Worm (Caenorhabditis elegans) whole organism, mixed stage, embryonic: ENCODE measurements around the gene C50H2.4.

Source experiments
- M03D4.4 ChIP-seq: sonication (generic microtip); optimal IDR thresholded peaks from 2 replicates; lab custom pipeline; 2017; ENCODE audit warnings: mild to moderate bottlenecking, missing genetic modification characterization, missing compliant biosample characterization
- blmp-1 ChIP-seq: fragments of 150-350 bp; optimal IDR thresholded peaks from 2 replicates; lab custom pipeline; 2014; ENCODE audit warnings: missing biosample characterization, missing genetic modification characterization
- ceh-39 ChIP-seq: fragments of 150-350 bp; optimal IDR thresholded peaks from 2 replicates; lab custom pipeline; 2014; ENCODE audit warnings: missing biosample characterization, missing genetic modification characterization
- ceh-43 ChIP-seq: fragments of 200-800 bp; sonication (Bioruptor generic); optimal IDR thresholded peaks from 2 replicates; lab custom pipeline; 2018; ENCODE audit warnings: mild to moderate bottlenecking, missing genetic modification characterization, moderate library complexity, missing compliant biosample characterization
- ceh-83 ChIP-seq: fragments of 200-800 bp; sonication (Bioruptor generic); optimal IDR thresholded peaks from 2 replicates; lab custom pipeline; 2018; ENCODE audit warnings: mild to moderate bottlenecking, missing genetic modification characterization, missing compliant biosample characterization
- ces-1 ChIP-seq: fragments of 150-350 bp; optimal IDR thresholded peaks from 2 replicates; lab custom pipeline; 2014; ENCODE audit warnings: missing biosample characterization, missing genetic modification reagents, missing genetic modification characterization
- cnd-1 ChIP-seq: fragments of 200-800 bp; sonication (Bioruptor generic); optimal IDR thresholded peaks from 2 replicates; lab custom pipeline; 2018; ENCODE audit warnings: mild to moderate bottlenecking, missing genetic modification characterization, missing compliant biosample characterization
- drap-1 ChIP-seq: fragments of 200-800 bp; sonication (Bioruptor generic); optimal IDR thresholded peaks from 3 replicates; lab custom pipeline; 2018; ENCODE audit warnings: mild to moderate bottlenecking, missing genetic modification characterization, missing compliant biosample characterization
- elt-1 ChIP-seq: sonication (generic microtip); optimal IDR thresholded peaks from 2 replicates; lab custom pipeline; 2017; ENCODE audit warnings: missing genetic modification characterization, mild to moderate bottlenecking, missing compliant biosample characterization, antibody characterized with exemption, moderate library complexity, borderline replicate concordance; ENCODE audit not compliant: insufficient read depth
- elt-3 ChIP-seq: fragments of 150-350 bp; optimal IDR thresholded peaks from 2 replicates; lab custom pipeline; 2014; ENCODE audit warnings: missing biosample characterization, missing genetic modification characterization
- flh-1 ChIP-seq: fragments of 200-800 bp; sonication (Bioruptor generic); optimal IDR thresholded peaks from 2 replicates; lab custom pipeline; 2018; ENCODE audit warnings: mild to moderate bottlenecking, missing genetic modification characterization, moderate library complexity, missing compliant biosample characterization
- ham-2 ChIP-seq: fragments of 200-800 bp; sonication (Bioruptor generic); optimal IDR thresholded peaks from 2 replicates; lab custom pipeline; 2018; ENCODE audit warnings: mild to moderate bottlenecking, missing genetic modification characterization, missing compliant biosample characterization
- hlh-1 ChIP-seq: fragments of 150-350 bp; optimal IDR thresholded peaks from 2 replicates; lab custom pipeline; 2014; ENCODE audit warnings: missing biosample characterization, missing genetic modification reagents, missing genetic modification characterization
- lin-13 ChIP-seq: fragments of 150-350 bp; optimal IDR thresholded peaks from 2 replicates; lab custom pipeline; 2014; ENCODE audit warnings: missing biosample characterization, missing genetic modification characterization
- lin-32 ChIP-seq: fragments of 200-800 bp; sonication (Bioruptor generic); optimal IDR thresholded peaks from 2 replicates; lab custom pipeline; 2018; ENCODE audit warnings: mild to moderate bottlenecking, missing genetic modification characterization, missing compliant biosample characterization
- lsy-2 ChIP-seq: fragments of 150-350 bp; optimal IDR thresholded peaks from 2 replicates; lab custom pipeline; 2014; ENCODE audit warnings: missing biosample characterization, missing genetic modification characterization
- mep-1 ChIP-seq: fragments of 150-350 bp; optimal IDR thresholded peaks from 2 replicates; lab custom pipeline; 2017; ENCODE audit warnings: missing biosample characterization, missing genetic modification reagents, missing genetic modification characterization, inconsistent platforms
- nhr-12 ChIP-seq: fragments of 150-350 bp; optimal IDR thresholded peaks from 2 replicates; lab custom pipeline; 2014; ENCODE audit warnings: missing biosample characterization, missing genetic modification characterization
- nhr-2 ChIP-seq: fragments of 150-350 bp; optimal IDR thresholded peaks from 2 replicates; lab custom pipeline; 2014; ENCODE audit warnings: missing biosample characterization, missing genetic modification characterization
- nhr-237 ChIP-seq: fragments of 150-350 bp; optimal IDR thresholded peaks from 2 replicates; lab custom pipeline; 2014; ENCODE audit warnings: missing biosample characterization, missing genetic modification characterization
- nhr-28 ChIP-seq: fragments of 150-350 bp; optimal IDR thresholded peaks from 2 replicates; lab custom pipeline; 2014; ENCODE audit warnings: missing biosample characterization, missing genetic modification characterization
- nhr-76 ChIP-seq: sonication (generic microtip); optimal IDR thresholded peaks from 2 replicates; lab custom pipeline; 2017; ENCODE audit warnings: missing biosample characterization, missing genetic modification characterization
- pha-4 ChIP-seq: fragments of 150-350 bp; optimal IDR thresholded peaks from 2 replicates; lab custom pipeline; 2018; ENCODE audit warnings: missing biosample characterization, missing genetic modification reagents, missing genetic modification characterization
- sem-2 ChIP-seq: fragments of 200-800 bp; sonication (Bioruptor generic); optimal IDR thresholded peaks from 2 replicates; lab custom pipeline; 2018; ENCODE audit warnings: mild to moderate bottlenecking, missing genetic modification characterization, missing compliant biosample characterization
- sptf-1 ChIP-seq: sonication (generic microtip); optimal IDR thresholded peaks from 2 replicates; lab custom pipeline; 2017; ENCODE audit warnings: mild to moderate bottlenecking, missing genetic modification characterization, moderate library complexity, missing compliant biosample characterization
- tbx-8 ChIP-seq: fragments of 200-800 bp; sonication (Bioruptor generic); optimal IDR thresholded peaks from 2 replicates; lab custom pipeline; 2018; ENCODE audit warnings: mild to moderate bottlenecking, missing genetic modification characterization, moderate library complexity, missing compliant biosample characterization
- unc-120 ChIP-seq: sonication (generic microtip); optimal IDR thresholded peaks from 2 replicates; lab custom pipeline; 2017; ENCODE audit warnings: missing genetic modification characterization, missing compliant biosample characterization; ENCODE audit not compliant: poor library complexity, severe bottlenecking
- unc-39 ChIP-seq: fragments of 150-350 bp; optimal IDR thresholded peaks from 2 replicates; lab custom pipeline; 2014; ENCODE audit warnings: missing biosample characterization, missing genetic modification characterization
- unc-62 ChIP-seq: fragments of 150-350 bp; optimal IDR thresholded peaks from 2 replicates; lab custom pipeline; 2014; ENCODE audit warnings: missing biosample characterization, missing genetic modification reagents, missing genetic modification characterization
- zip-8 ChIP-seq: fragments of 150-350 bp; optimal IDR thresholded peaks from 2 replicates; lab custom pipeline; 2014; ENCODE audit warnings: missing biosample characterization, missing genetic modification characterization
- ztf-11 ChIP-seq: fragments of 150-350 bp; optimal IDR thresholded peaks from 2 replicates; lab custom pipeline; 2014; ENCODE audit warnings: missing biosample characterization, missing genetic modification characterization

C50H2.4 gene

DNA sequence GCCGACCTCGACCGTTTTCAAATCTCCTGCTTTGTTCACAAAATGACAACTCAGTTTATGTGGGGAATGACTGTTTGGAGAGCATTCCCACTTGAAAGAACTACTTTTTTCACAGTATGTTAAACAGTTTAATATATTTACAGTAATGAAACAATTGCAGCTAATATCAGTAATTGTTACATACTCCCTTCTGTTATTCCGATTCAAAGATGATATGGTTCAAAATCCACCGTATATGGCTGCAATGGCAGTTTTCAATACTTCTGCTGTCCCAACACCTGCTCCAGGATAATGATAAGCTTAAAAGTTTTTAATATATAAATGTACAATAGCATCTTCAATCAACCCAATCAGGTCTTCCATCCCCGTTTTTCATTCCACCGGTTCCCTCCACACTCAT lies 9.6 kb upstream of the C50H2.4 start:
- TF ChIP-seq sptf-1: no peak
- no peak for TF ChIP-seq nhr-2 (tag; lab: Kevin White, UChicago)
- no peak for TF ChIP-seq elt-3 (tag; lab: Kevin White, UChicago)
- TF ChIP-seq mep-1 (tag; lab: Kevin White, UChicago): no peak
- no peak for TF ChIP-seq tbx-8 (GFP tag; lab: Kevin White, UChicago)
- TF ChIP-seq ham-2 (GFP tag; lab: Kevin White, UChicago): no peak
- TF ChIP-seq ceh-83 (GFP tag; lab: Kevin White, UChicago): no peak
- TF ChIP-seq ceh-43 (GFP tag; lab: Kevin White, UChicago): no peak
- TF ChIP-seq ztf-11 (tag; lab: Kevin White, UChicago): no peak
- no peak for TF ChIP-seq M03D4.4
- no peak for TF ChIP-seq flh-1
- no peak for TF ChIP-seq ceh-39
- TF ChIP-seq sem-2 (GFP tag; lab: Kevin White, UChicago): no peak
- TF ChIP-seq blmp-1 (tag; lab: Kevin White, UChicago): no peak
- TF ChIP-seq pha-4 (tag; lab: Kevin White, UChicago): no peak
- TF ChIP-seq unc-39 (tag; lab: Kevin White, UChicago): no peak
- no peak for TF ChIP-seq lin-32 (GFP tag; lab: Kevin White, UChicago)
- TF ChIP-seq nhr-76: no peak
- no peak for TF ChIP-seq hlh-1 (tag; lab: Kevin White, UChicago)
- TF ChIP-seq lsy-2 (tag; lab: Kevin White, UChicago): no peak

DNA sequence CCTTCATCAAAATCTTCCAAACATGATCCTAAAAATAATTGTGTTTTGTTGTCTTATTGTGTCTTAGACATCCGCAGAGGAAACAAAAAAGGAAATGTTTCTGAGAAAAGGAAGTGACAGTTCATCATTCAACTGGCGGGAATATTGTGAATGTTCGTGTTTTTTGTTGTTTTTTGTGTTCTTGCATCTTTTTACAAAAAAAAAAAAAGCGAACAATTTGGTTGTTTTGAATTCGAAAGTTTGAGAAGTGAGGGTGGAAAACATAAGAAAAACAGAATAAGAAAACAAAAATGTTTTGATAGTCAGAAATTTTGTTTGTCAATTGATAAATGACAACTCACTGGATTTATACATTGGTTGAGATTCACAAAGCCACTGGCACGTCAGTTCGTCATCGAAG lies 7.1 kb upstream of the C50H2.4 start:
- TF ChIP-seq blmp-1 (tag; lab: Kevin White, UChicago) (no peak), nhr-12 (no peak), ham-2 (GFP tag; lab: Kevin White, UChicago) (no peak), pha-4 (tag; lab: Kevin White, UChicago) (no peak), sem-2 (GFP tag; lab: Kevin White, UChicago) (no peak), nhr-28 (no peak), cnd-1 (tag; lab: Kevin White, UChicago) (no peak), mep-1 (tag; lab: Kevin White, UChicago) (no peak), lsy-2 (tag; lab: Kevin White, UChicago) (no peak), lin-32 (GFP tag; lab: Kevin White, UChicago) (no peak), hlh-1 (tag; lab: Kevin White, UChicago) (no peak), ceh-83 (GFP tag; lab: Kevin White, UChicago) (no peak), M03D4.4 (no peak), ztf-11 (tag; lab: Kevin White, UChicago) (no peak), sptf-1 (no peak), drap-1 (no peak), nhr-2 (tag; lab: Kevin White, UChicago) (no peak), nhr-76 (no peak), elt-1 (no peak)

DNA sequence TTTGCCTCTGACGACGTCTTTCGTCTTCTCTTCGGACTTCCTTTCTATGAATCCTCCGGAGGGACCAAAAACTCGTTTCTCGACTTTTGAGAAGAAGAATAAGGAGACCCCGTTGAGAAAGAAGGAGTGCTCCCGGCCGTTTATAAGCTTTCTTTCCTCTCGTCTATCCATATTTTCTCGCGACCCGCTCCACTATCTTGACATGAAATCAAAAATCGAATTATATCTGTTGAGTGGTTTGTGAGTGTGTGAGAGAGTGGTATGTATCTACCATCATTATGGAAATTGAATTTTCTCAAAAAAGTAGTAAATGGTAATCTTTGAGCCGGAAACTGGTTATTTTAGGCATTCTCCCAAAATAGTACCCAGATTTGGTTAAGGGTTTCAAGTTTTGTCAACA lies 5.6 kb upstream of the C50H2.4 start:
- TF ChIP-seq pha-4 (tag; lab: Kevin White, UChicago) (no peak), zip-8 (tag; lab: Kevin White, UChicago) (no peak), ces-1 (GFP tag; lab: Kevin White, UChicago) (peak; percentile 85)

DNA sequence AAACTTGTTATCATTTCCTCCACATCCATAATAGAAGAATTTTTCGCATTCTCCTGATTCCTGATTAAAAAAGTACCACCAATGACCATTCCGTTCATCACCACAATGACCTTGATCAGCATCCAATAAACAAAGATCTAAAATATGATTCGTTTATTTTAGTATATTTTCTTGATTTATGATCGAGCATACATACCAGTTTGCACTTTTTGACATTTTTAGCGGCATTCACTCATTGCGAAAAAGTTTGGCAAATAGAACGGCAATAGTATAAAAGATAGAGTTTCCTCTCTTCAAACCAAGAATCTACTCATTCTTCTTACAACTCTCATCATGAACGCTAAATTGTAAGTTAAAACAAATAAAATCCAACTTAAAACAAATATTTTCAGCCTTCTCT lies 2.9 kb upstream of the C50H2.4 start, which contains the start of gene fipr-10:
fipr-10 (plus strand) TSS at position 301 of the 400 bp plus-strand sequence.
- no peak for TF ChIP-seq pha-4 (tag; lab: Kevin White, UChicago)
- no peak for TF ChIP-seq ceh-43 (GFP tag; lab: Kevin White, UChicago)
- TF ChIP-seq mep-1 (tag; lab: Kevin White, UChicago): no peak
- TF ChIP-seq nhr-12: no peak
- no peak for TF ChIP-seq unc-120 (tag; lab: Kevin White, UChicago)
- TF ChIP-seq ces-1 (GFP tag; lab: Kevin White, UChicago): no peak

DNA sequence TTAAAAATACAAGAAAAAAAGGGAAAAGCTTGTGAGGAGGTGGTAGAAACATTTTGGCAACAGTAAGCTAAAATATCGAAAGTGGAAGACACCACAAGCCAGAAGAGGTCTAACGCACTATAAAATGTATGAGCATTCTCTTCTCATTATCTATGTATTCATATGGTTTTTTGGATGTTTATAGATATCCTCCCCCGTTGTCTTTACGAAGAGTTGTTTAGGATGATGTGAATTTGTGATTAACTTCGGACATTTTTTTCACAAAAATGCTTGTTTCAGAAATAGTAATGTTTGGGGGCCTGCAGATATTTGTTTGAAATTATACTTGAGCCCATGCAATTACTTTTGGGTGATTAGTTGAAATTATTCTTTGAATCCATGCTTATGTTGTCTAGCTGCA lies 1.7 kb upstream of the C50H2.4 start, which contains the start of gene mec-9:
mec-9 (minus strand) TSS at position 101 of the 400 bp plus-strand sequence.
- TF ChIP-seq unc-62 (GFP tag; lab: Kevin White, UChicago) (no peak), M03D4.4 (no peak), hlh-1 (tag; lab: Kevin White, UChicago) (no peak), unc-39 (tag; lab: Kevin White, UChicago) (no peak), ztf-11 (tag; lab: Kevin White, UChicago) (no peak), lin-32 (GFP tag; lab: Kevin White, UChicago) (no peak), ceh-39 (no peak), nhr-237 (tag; lab: Kevin White, UChicago) (no peak), ceh-43 (GFP tag; lab: Kevin White, UChicago) (no peak), nhr-76 (no peak), lin-13 (tag; lab: Kevin White, UChicago) (no peak), pha-4 (tag; lab: Kevin White, UChicago) (no peak), elt-3 (tag; lab: Kevin White, UChicago) (no peak), blmp-1 (tag; lab: Kevin White, UChicago) (no peak), ham-2 (GFP tag; lab: Kevin White, UChicago) (no peak), cnd-1 (tag; lab: Kevin White, UChicago) (no peak)
